Fruit fly (Drosophila melanogaster) whole organism, embryonic: ENCODE measurements around the gene CG33110.

ENCODE experiments used
- Asciz ChIP-seq: fragments of 200-800 bp; sonication (Bioruptor generic); optimal IDR thresholded peaks from 2 replicates; lab custom pipeline; 2017; ENCODE audit warnings: missing biosample characterization, mild to moderate bottlenecking, missing genetic modification characterization, missing genetic modification reagents
- Atf-2 ChIP-seq: fragments of 200-800 bp; sonication (Bioruptor generic); optimal IDR thresholded peaks from 2 replicates; lab custom pipeline; 2016; ENCODE audit warnings: missing biosample characterization, missing genetic modification characterization
- Blimp-1 ChIP-seq: fragments of 200-800 bp; sonication (Bioruptor generic); optimal IDR thresholded peaks from 3 replicates; lab custom pipeline; 2018; ENCODE audit warnings: missing biosample characterization, missing genetic modification characterization, mild to moderate bottlenecking, moderate library complexity, missing genetic modification reagents
- CG11093 ChIP-seq: fragments of 200-800 bp; sonication (Bioruptor generic); IDR thresholded peaks from 3 replicates; pipeline ENCODE4 v1.3.6; 2022; ENCODE audit warnings: missing biosample characterization, missing genetic modification characterization
- CG11560 ChIP-seq: fragments of 200-800 bp; sonication (Bioruptor generic); IDR thresholded peaks from 3 replicates; pipeline ENCODE4 v1.3.6; 2022; ENCODE audit warnings: missing biosample characterization, missing genetic modification characterization
- CG12744 ChIP-seq: fragments of 200-800 bp; sonication (Bioruptor generic); optimal IDR thresholded peaks from 2 replicates; lab custom pipeline; 2016; ENCODE audit warnings: missing biosample characterization, missing genetic modification characterization
- CG17802 ChIP-seq: fragments of 200-800 bp; sonication (Bioruptor generic); optimal IDR thresholded peaks from 2 replicates; lab custom pipeline; 2018; ENCODE audit warnings: missing biosample characterization, mild to moderate bottlenecking, missing genetic modification characterization, moderate library complexity
- CG2199 ChIP-seq: fragments of 200-800 bp; sonication (Bioruptor generic); IDR thresholded peaks from 3 replicates; pipeline ENCODE4 v1.3.6; 2022; ENCODE audit warnings: missing biosample characterization, missing genetic modification characterization
- CG2202 ChIP-seq: fragments of 200-800 bp; sonication (Bioruptor generic); optimal IDR thresholded peaks from 2 replicates; lab custom pipeline; 2018; ENCODE audit warnings: missing biosample characterization, mild to moderate bottlenecking, missing genetic modification characterization
- CG3065 ChIP-seq: fragments of 200-800 bp; sonication (Bioruptor generic); optimal IDR thresholded peaks from 2 replicates; lab custom pipeline; 2016; ENCODE audit warnings: missing biosample characterization, missing genetic modification characterization
- CG31224 ChIP-seq: fragments of 200-800 bp; sonication (Bioruptor generic); IDR thresholded peaks from 2 replicates; pipeline ENCODE4 v1.3.6; 2022; ENCODE audit warnings: missing biosample characterization, missing genetic modification characterization
- CG31441 ChIP-seq: fragments of 200-800 bp; sonication (Bioruptor generic); IDR thresholded peaks from 2 replicates; pipeline ENCODE4 v1.3.6; 2022; ENCODE audit warnings: missing biosample characterization, missing genetic modification characterization
- CG3281 ChIP-seq: fragments of 200-800 bp; sonication (Bioruptor generic); optimal IDR thresholded peaks from 3 replicates; lab custom pipeline; 2017; ENCODE audit warnings: missing biosample characterization, mild to moderate bottlenecking, missing genetic modification characterization
- CG33557 ChIP-seq: fragments of 200-800 bp; sonication (Bioruptor generic); optimal IDR thresholded peaks from 2 replicates; lab custom pipeline; 2019; ENCODE audit warnings: missing biosample characterization, mild to moderate bottlenecking, missing genetic modification characterization, moderate library complexity
- CG4730 ChIP-seq: fragments of 200-800 bp; sonication (Bioruptor generic); IDR thresholded peaks from 2 replicates; pipeline ENCODE4 v1.3.6; 2022; ENCODE audit warnings: missing biosample characterization, missing genetic modification characterization
- CG6272 ChIP-seq: fragments of 200-800 bp; sonication (Bioruptor generic); IDR thresholded peaks from 2 replicates; pipeline ENCODE4 v1.3.6; 2022; ENCODE audit warnings: missing biosample characterization, missing genetic modification characterization
- CG7357 ChIP-seq: fragments of 200-800 bp; sonication (Bioruptor generic); IDR thresholded peaks from 3 replicates; pipeline ENCODE4 v1.3.6; 2022; ENCODE audit warnings: missing biosample characterization, missing genetic modification characterization
- CG8281 ChIP-seq: fragments of 200-800 bp; sonication (Bioruptor generic); optimal IDR thresholded peaks from 2 replicates; lab custom pipeline; 2018; ENCODE audit warnings: missing biosample characterization, mild to moderate bottlenecking, missing genetic modification characterization, moderate library complexity
- CG8290 ChIP-seq, 3 experiments: fragments of 200-800 bp; sonication (Bioruptor generic); optimal IDR thresholded peaks; 2 replicates each; lab custom pipeline; 2016 to 2019; ENCODE audit warnings: missing biosample characterization in 3 of 3, missing genetic modification characterization in 3 of 3, mild to moderate bottlenecking in 2 of 3, moderate library complexity in 1 of 3
- CG8765 ChIP-seq: fragments of 200-800 bp; sonication (Bioruptor generic); IDR thresholded peaks from 2 replicates; pipeline ENCODE4 v1.3.6; 2022; ENCODE audit warnings: missing biosample characterization, missing genetic modification characterization
- CG8924 ChIP-seq: fragments of 200-800 bp; optimal IDR thresholded peaks from 3 replicates; lab custom pipeline; 2019; ENCODE audit warnings: missing biosample characterization, mild to moderate bottlenecking, missing genetic modification characterization, moderate library complexity
- D19A ChIP-seq: fragments of 200-800 bp; optimal IDR thresholded peaks from 3 replicates; lab custom pipeline; 2019; ENCODE audit warnings: missing biosample characterization, mild to moderate bottlenecking, missing genetic modification characterization, moderate library complexity
- Fer1 ChIP-seq: fragments of 200-800 bp; sonication (Bioruptor generic); optimal IDR thresholded peaks from 2 replicates; lab custom pipeline; 2017; ENCODE audit warnings: missing biosample characterization, mild to moderate bottlenecking, missing genetic modification characterization
- Gug ChIP-seq: fragments of 200-800 bp; sonication (Bioruptor generic); IDR thresholded peaks from 4 replicates; pipeline ENCODE4 v1.3.6; 2022; ENCODE audit warnings: missing biosample characterization, missing genetic modification characterization
- HLHmδ ChIP-seq: fragments of 200-800 bp; sonication (Bioruptor generic); optimal IDR thresholded peaks from 2 replicates; lab custom pipeline; 2018; ENCODE audit warnings: missing biosample characterization, mild to moderate bottlenecking, missing genetic modification characterization, moderate library complexity
- HmgZ ChIP-seq: fragments of 200-800 bp; sonication (Bioruptor generic); optimal IDR thresholded peaks from 2 replicates; lab custom pipeline; 2018; ENCODE audit warnings: missing biosample characterization, mild to moderate bottlenecking, missing genetic modification characterization
- Lhr ChIP-seq: fragments of 200-800 bp; sonication (Bioruptor generic); optimal IDR thresholded peaks from 3 replicates; lab custom pipeline; 2017; ENCODE audit warnings: mild to moderate bottlenecking, missing biosample characterization, missing genetic modification reagents, missing genetic modification characterization
- NC2α ChIP-seq: fragments of 200-800 bp; sonication (Bioruptor generic); optimal IDR thresholded peaks from 2 replicates; lab custom pipeline; 2016; ENCODE audit warnings: missing biosample characterization, missing genetic modification characterization
- NC2β ChIP-seq: fragments of 200-800 bp; sonication (Bioruptor generic); optimal IDR thresholded peaks from 2 replicates; lab custom pipeline; 2016; ENCODE audit warnings: missing biosample characterization, missing genetic modification characterization
- Optix ChIP-seq: fragments of 200-800 bp; sonication (Bioruptor generic); IDR thresholded peaks from 3 replicates; pipeline ENCODE4 v1.3.6; 2022; ENCODE audit warnings: missing biosample characterization, missing genetic modification characterization
- Pdp1 ChIP-seq, 2 experiments: fragments of 200-800 bp; sonication (Bioruptor generic); optimal IDR thresholded peaks; 3 replicates each; lab custom pipeline; 2016; ENCODE audit warnings: missing biosample characterization in 2 of 2, missing genetic modification characterization in 2 of 2, mild to moderate bottlenecking in 1 of 2, moderate library complexity in 1 of 2
- Rx ChIP-seq: fragments of 200-800 bp; sonication (Bioruptor generic); IDR thresholded peaks from 2 replicates; pipeline ENCODE4 v1.3.6; 2022; ENCODE audit warnings: missing biosample characterization, missing genetic modification characterization
- Tbp ChIP-seq: fragments of >200 bp; optimal IDR thresholded peaks from 2 replicates; lab custom pipeline; 2018; ENCODE audit warnings: missing biosample characterization, missing genetic modification characterization
- Vsx1 ChIP-seq: fragments of 200-800 bp; sonication (Bioruptor generic); optimal IDR thresholded peaks from 2 replicates; lab custom pipeline; 2017; ENCODE audit warnings: missing biosample characterization, mild to moderate bottlenecking, missing genetic modification characterization, missing genetic modification reagents
- YL-1 ChIP-seq: fragments of 200-800 bp; sonication (Bioruptor generic); optimal IDR thresholded peaks from 3 replicates; lab custom pipeline; 2017; ENCODE audit warnings: missing biosample characterization, mild to moderate bottlenecking, missing genetic modification characterization
- ara ChIP-seq: fragments of 200-800 bp; sonication (Bioruptor generic); IDR thresholded peaks from 2 replicates; pipeline ENCODE4 v1.3.6; 2022; ENCODE audit warnings: missing biosample characterization, missing genetic modification characterization
- bcd ChIP-seq: fragments of 200-800 bp; sonication (Bioruptor generic); optimal IDR thresholded peaks from 2 replicates; lab custom pipeline; 2017; ENCODE audit warnings: missing biosample characterization, mild to moderate bottlenecking, missing genetic modification characterization
- bowl ChIP-seq: fragments of 200-800 bp; sonication (Bioruptor generic); IDR thresholded peaks from 2 replicates; pipeline ENCODE4 v1.3.6; 2022; ENCODE audit warnings: missing biosample characterization, missing genetic modification characterization
- da ChIP-seq: fragments of 200-800 bp; sonication (Bioruptor generic); optimal IDR thresholded peaks from 2 replicates; lab custom pipeline; 2016; ENCODE audit warnings: missing biosample characterization, missing genetic modification characterization
- dysf ChIP-seq: fragments of 200-800 bp; sonication (Bioruptor generic); IDR thresholded peaks from 3 replicates; pipeline ENCODE4 v1.3.6; 2022; ENCODE audit warnings: missing biosample characterization, missing genetic modification characterization
- eyg ChIP-seq: fragments of 200-800 bp; sonication (Bioruptor generic); optimal IDR thresholded peaks from 3 replicates; lab custom pipeline; 2016; ENCODE audit warnings: missing biosample characterization, missing genetic modification characterization
- hth ChIP-seq: fragments of >200 bp; optimal IDR thresholded peaks from 2 replicates; lab custom pipeline; 2017; ENCODE audit warnings: inconsistent platforms
- insv ChIP-seq, 2 experiments: fragments of 200-800 bp; sonication (Bioruptor generic); optimal IDR thresholded peaks; 3 replicates each; lab custom pipeline; 2016 to 2018; ENCODE audit warnings: missing biosample characterization in 2 of 2, missing genetic modification characterization in 2 of 2
- lola ChIP-seq, 3 experiments: fragments of >200 bp in 2 of 3; fragments of 200-800 bp in 1 of 3; sonication (Bioruptor generic) in 1 of 3; optimal IDR thresholded peaks; 2 replicates each; lab custom pipeline; 2017 to 2019; ENCODE audit warnings: missing biosample characterization in 3 of 3, missing genetic modification characterization in 3 of 3, mild to moderate bottlenecking in 1 of 3, moderate library complexity in 1 of 3
- nerfin-1 ChIP-seq: fragments of 200-800 bp; sonication (Bioruptor generic); optimal IDR thresholded peaks from 3 replicates; lab custom pipeline; 2019; ENCODE audit warnings: missing biosample characterization, mild to moderate bottlenecking, missing genetic modification characterization, moderate library complexity
- onecut ChIP-seq: fragments of 200-800 bp; sonication (Bioruptor generic); IDR thresholded peaks from 2 replicates; pipeline ENCODE4 v1.3.6; 2022; ENCODE audit warnings: missing biosample characterization, missing genetic modification characterization
- rib ChIP-seq: fragments of 200-800 bp; sonication (Bioruptor generic); IDR thresholded peaks from 2 replicates; pipeline ENCODE4 v1.3.6; 2022; ENCODE audit warnings: missing biosample characterization, missing genetic modification characterization
- sens-2 ChIP-seq: fragments of 200-800 bp; sonication (Bioruptor generic); IDR thresholded peaks from 2 replicates; pipeline ENCODE4 v1.3.6; 2022; ENCODE audit warnings: missing biosample characterization, missing genetic modification characterization
- sisA ChIP-seq: fragments of 200-800 bp; sonication (Bioruptor generic); IDR thresholded peaks from 2 replicates; pipeline ENCODE4 v1.3.6; 2022; ENCODE audit warnings: missing biosample characterization, missing genetic modification characterization
- sqz ChIP-seq: fragments of 200-800 bp; sonication (Bioruptor generic); optimal IDR thresholded peaks from 3 replicates; lab custom pipeline; 2018; ENCODE audit warnings: missing biosample characterization, mild to moderate bottlenecking, missing genetic modification characterization
- tgo ChIP-seq: fragments of 200-800 bp; sonication (Bioruptor generic); IDR thresholded peaks from 3 replicates; pipeline ENCODE4 v1.3.6; 2022; ENCODE audit warnings: missing biosample characterization, missing genetic modification characterization
- vfl ChIP-seq: fragments of 200-800 bp; sonication (Bioruptor generic); optimal IDR thresholded peaks from 2 replicates; lab custom pipeline; 2016; ENCODE audit warnings: missing biosample characterization, missing genetic modification characterization

The CG33110 gene

dm6 chr3R:22589311-22589710 lies 19.3 kb downstream of the CG33110 start (continued):
- TF ChIP-seq CG17802 (tag; lab: Kevin White, UChicago) (peak; percentile 26), eyg (GFP tag; lab: Kevin White, UChicago) (no peak), Tbp (GFP tag; lab: Kevin White, UChicago) (no peak), onecut (GFP tag; lab: Robert Waterston, UW) (no peak; the same call in 1 of the 2 replicates), tgo (GFP tag; lab: Robert Waterston, UW) (no peak), CG8290 (GFP tag; optimal IDR thresholded peaks at IDR 0.05; lab: Kevin White, UChicago) (no peak), CG8290 (tag; optimal IDR thresholded peaks at IDR 0.05; lab: Kevin White, UChicago) (peak in 1 of 2 experiments; percentile 63), sens-2 (no peak), Asciz (peak; percentile 85), CG31441 (GFP tag; lab: Robert Waterston, UW) (peak; percentile 42), vfl (GFP tag; lab: Kevin White, UChicago) (no peak), Lhr (GFP tag; lab: Kevin White, UChicago) (peak; percentile 6), Fer1 (GFP tag; lab: Kevin White, UChicago) (peak; percentile 27), NC2β (no peak), CG8281 (tag; lab: Kevin White, UChicago) (peak; percentile 32), sisA (GFP tag; lab: Robert Waterston, UW) (no peak), HmgZ (no peak), Blimp-1 (GFP tag; lab: Kevin White, UChicago) (peak; percentile 69), Rx (GFP tag; lab: Robert Waterston, UW) (no peak), CG7357 (GFP tag; lab: Robert Waterston, UW) (no peak), CG8765 (GFP tag; lab: Robert Waterston, UW) (no peak), ara (no peak), CG4730 (no peak), lola (GFP tag; optimal IDR thresholded peaks at IDR 0.05; lab: Kevin White, UChicago) (peak in 1 of 3 experiments; percentile 42), CG11560 (tag; lab: Robert Waterston, UW) (no peak), NC2α (GFP tag; lab: Kevin White, UChicago) (no peak), HLHmδ (GFP tag; lab: Kevin White, UChicago) (no peak), D19A (no peak), CG33557 (GFP tag; lab: Kevin White, UChicago) (peak; percentile 53), YL-1 (no peak), nerfin-1 (tag; lab: Kevin White, UChicago) (peak; percentile 44), Pdp1 (GFP tag; optimal IDR thresholded peaks at IDR 0.05; lab: Kevin White, UChicago) (no peak), Vsx1 (GFP tag; lab: Kevin White, UChicago) (no peak), insv (GFP tag; optimal IDR thresholded peaks at IDR 0.05; lab: Kevin White, UChicago) (no peak), sqz (GFP tag; lab: Kevin White, UChicago) (peak; percentile 12), bowl (no peak), CG3281 (GFP tag; lab: Kevin White, UChicago) (no peak), CG3065 (GFP tag; lab: Kevin White, UChicago) (no peak), hth (lab: Kevin White, UChicago) (no peak), CG6272 (GFP tag; lab: Robert Waterston, UW) (no peak), da (no peak), CG2202 (tag; lab: Kevin White, UChicago) (peak; percentile 44), rib (GFP tag; lab: Robert Waterston, UW) (no peak), CG11093 (no peak), CG31224 (GFP tag; lab: Robert Waterston, UW) (no peak), CG12744 (GFP tag; lab: Kevin White, UChicago) (no peak), Gug (GFP tag; lab: Robert Waterston, UW) (no peak), bcd (peak; percentile 14), CG8924 (tag; lab: Kevin White, UChicago) (no peak), Optix (GFP tag; lab: Robert Waterston, UW) (no peak), dysf (GFP tag; lab: Robert Waterston, UW) (no peak), Atf-2 (no peak), CG2199 (no peak)
